Worm (Caenorhabditis elegans) whole organism, L2 larva: ENCODE measurements around the gene T07E3.2.

Source experiments
- C34F6.9 ChIP-seq: fragments of 150-350 bp; optimal IDR thresholded peaks from 2 replicates; lab custom pipeline; 2014; ENCODE audit warnings: missing biosample characterization, missing genetic modification characterization
- F13H6.1 ChIP-seq: sonication (generic microtip); optimal IDR thresholded peaks from 2 replicates; lab custom pipeline; 2016; ENCODE audit warnings: missing genetic modification characterization, missing compliant biosample characterization
- R02D3.7 ChIP-seq: fragments of 150-350 bp; optimal IDR thresholded peaks from 2 replicates; lab custom pipeline; 2014; ENCODE audit warnings: missing biosample characterization, missing genetic modification characterization
- Y55F3AM.14 ChIP-seq: fragments of 200-800 bp; sonication (Bioruptor generic); optimal IDR thresholded peaks from 2 replicates; lab custom pipeline; 2018; ENCODE audit warnings: mild to moderate bottlenecking, missing genetic modification characterization, missing compliant biosample characterization
- ZK546.5 ChIP-seq: sonication (generic microtip); optimal IDR thresholded peaks from 2 replicates; lab custom pipeline; 2017; ENCODE audit warnings: missing biosample characterization, missing genetic modification characterization
- alr-1 ChIP-seq: fragments of 150-350 bp; optimal IDR thresholded peaks from 2 replicates; lab custom pipeline; 2014; ENCODE audit warnings: missing biosample characterization, missing genetic modification characterization
- aly-2 ChIP-seq: fragments of 150-350 bp; optimal IDR thresholded peaks from 2 replicates; lab custom pipeline; 2014; ENCODE audit warnings: missing biosample characterization, missing genetic modification characterization
- ama-1 ChIP-seq: fragments of 150-350 bp; optimal IDR thresholded peaks from 2 replicates; lab custom pipeline; 2018; ENCODE audit warnings: inconsistent platforms
- blmp-1 ChIP-seq: sonication (generic microtip); optimal IDR thresholded peaks from 2 replicates; lab custom pipeline; 2017; ENCODE audit warnings: missing genetic modification characterization, mild to moderate bottlenecking, missing compliant biosample characterization, antibody characterized with exemption, moderate library complexity; ENCODE audit not compliant: insufficient read depth
- ceh-16 ChIP-seq: fragments of 150-350 bp; optimal IDR thresholded peaks from 2 replicates; lab custom pipeline; 2014; ENCODE audit warnings: missing biosample characterization, missing genetic modification characterization
- ceh-82 ChIP-seq: fragments of 150-350 bp; optimal IDR thresholded peaks from 2 replicates; lab custom pipeline; 2014; ENCODE audit warnings: missing biosample characterization, missing genetic modification characterization
- crh-2 ChIP-seq: sonication (generic microtip); optimal IDR thresholded peaks from 2 replicates; lab custom pipeline; 2017; ENCODE audit warnings: missing biosample characterization, missing genetic modification characterization
- dmd-4 ChIP-seq: sonication (generic microtip); optimal IDR thresholded peaks from 2 replicates; lab custom pipeline; 2017; ENCODE audit warnings: missing biosample characterization, missing genetic modification characterization
- egl-27 ChIP-seq: sonication (generic microtip); optimal IDR thresholded peaks from 3 replicates; lab custom pipeline; 2017; ENCODE audit warnings: missing biosample characterization, missing genetic modification reagents, missing genetic modification characterization
- elt-1 ChIP-seq: fragments of 150-350 bp; optimal IDR thresholded peaks from 2 replicates; lab custom pipeline; 2014; ENCODE audit warnings: missing biosample characterization, missing genetic modification characterization
- elt-3 ChIP-seq: sonication (generic microtip); optimal IDR thresholded peaks from 2 replicates; lab custom pipeline; 2017; ENCODE audit warnings: missing biosample characterization, missing genetic modification characterization
- fos-1 ChIP-seq: fragments of 150-350 bp; optimal IDR thresholded peaks from 2 replicates; lab custom pipeline; 2014; ENCODE audit warnings: missing biosample characterization, missing genetic modification characterization
- gmeb-1 ChIP-seq: fragments of 150-350 bp; optimal IDR thresholded peaks from 2 replicates; lab custom pipeline; 2014; ENCODE audit warnings: missing biosample characterization, missing genetic modification characterization
- lin-11 ChIP-seq: fragments of 150-350 bp; sonication (generic microtip); optimal IDR thresholded peaks from 2 replicates; lab custom pipeline; 2014; ENCODE audit warnings: missing biosample characterization, missing genetic modification characterization, inconsistent platforms, mixed read lengths
- lin-13 ChIP-seq: fragments of 150-350 bp; optimal IDR thresholded peaks from 2 replicates; lab custom pipeline; 2014; ENCODE audit warnings: missing biosample characterization, missing genetic modification reagents, missing genetic modification characterization
- lin-39 ChIP-seq: fragments of 150-350 bp; optimal IDR thresholded peaks from 2 replicates; lab custom pipeline; 2014; ENCODE audit warnings: missing biosample characterization, missing genetic modification reagents, missing genetic modification characterization
- lsy-2 ChIP-seq, 2 experiments: fragments of 150-350 bp in 1 of 2; sonication (generic microtip) in 1 of 2; optimal IDR thresholded peaks; 2 replicates each; lab custom pipeline; 2014 to 2017; ENCODE audit warnings: missing biosample characterization in 2 of 2, missing genetic modification characterization in 2 of 2
- mab-5 ChIP-seq: fragments of 150-350 bp; optimal IDR thresholded peaks from 2 replicates; lab custom pipeline; 2014; ENCODE audit warnings: missing biosample characterization, missing genetic modification characterization
- mbf-1 ChIP-seq: sonication (generic microtip); optimal IDR thresholded peaks from 2 replicates; lab custom pipeline; 2017; ENCODE audit warnings: missing biosample characterization, missing genetic modification characterization
- mdl-1 ChIP-seq, 2 experiments: fragments of 150-350 bp in 1 of 2; sonication (generic microtip) in 1 of 2; optimal IDR thresholded peaks; 2 replicates each; lab custom pipeline; 2017; ENCODE audit warnings: missing biosample characterization in 2 of 2, missing genetic modification characterization in 2 of 2
- nhr-10 ChIP-seq: sonication (generic microtip); optimal IDR thresholded peaks from 2 replicates; lab custom pipeline; 2017; ENCODE audit warnings: missing biosample characterization, missing genetic modification characterization
- nhr-11 ChIP-seq: fragments of 150-350 bp; optimal IDR thresholded peaks from 2 replicates; lab custom pipeline; 2014; ENCODE audit warnings: missing biosample characterization, missing genetic modification characterization
- nhr-12 ChIP-seq: fragments of 150-350 bp; optimal IDR thresholded peaks from 2 replicates; lab custom pipeline; 2014; ENCODE audit warnings: missing biosample characterization, missing genetic modification characterization
- nhr-129 ChIP-seq: fragments of 150-350 bp; optimal IDR thresholded peaks from 2 replicates; lab custom pipeline; 2014; ENCODE audit warnings: missing biosample characterization, missing genetic modification characterization
- nhr-21 ChIP-seq: fragments of 150-350 bp; optimal IDR thresholded peaks from 2 replicates; lab custom pipeline; 2014; ENCODE audit warnings: missing biosample characterization, missing genetic modification characterization
- nhr-23 ChIP-seq: fragments of 150-350 bp; optimal IDR thresholded peaks from 2 replicates; lab custom pipeline; 2014; ENCODE audit warnings: missing biosample characterization, missing genetic modification reagents, missing genetic modification characterization
- nhr-237 ChIP-seq: fragments of 150-350 bp; optimal IDR thresholded peaks from 2 replicates; lab custom pipeline; 2014; ENCODE audit warnings: missing biosample characterization, missing genetic modification characterization
- nhr-25 ChIP-seq: fragments of 150-350 bp; sonication (generic microtip); optimal IDR thresholded peaks from 3 replicates; lab custom pipeline; 2014; ENCODE audit warnings: missing biosample characterization, missing genetic modification characterization
- nhr-6 ChIP-seq: fragments of 150-350 bp; optimal IDR thresholded peaks from 2 replicates; lab custom pipeline; 2014; ENCODE audit warnings: missing biosample characterization, missing genetic modification characterization
- nhr-77 ChIP-seq: fragments of 150-350 bp; optimal IDR thresholded peaks from 2 replicates; lab custom pipeline; 2014; ENCODE audit warnings: missing biosample characterization, missing genetic modification characterization
- peb-1 ChIP-seq: fragments of 150-350 bp; optimal IDR thresholded peaks from 2 replicates; lab custom pipeline; 2014; ENCODE audit warnings: missing biosample characterization, missing genetic modification characterization
- sem-4 ChIP-seq: fragments of 150-350 bp; optimal IDR thresholded peaks from 2 replicates; lab custom pipeline; 2014; ENCODE audit warnings: missing biosample characterization, missing genetic modification reagents, missing genetic modification characterization
- skn-1 ChIP-seq: sonication (generic microtip); optimal IDR thresholded peaks from 2 replicates; lab custom pipeline; 2017; ENCODE audit warnings: missing biosample characterization, missing genetic modification characterization
- sma-3 ChIP-seq: sonication (generic microtip); optimal IDR thresholded peaks from 2 replicates; lab custom pipeline; 2016; ENCODE audit warnings: missing genetic modification reagents, missing genetic modification characterization, missing compliant biosample characterization
- sma-9 ChIP-seq, 2 experiments: fragments of 150-350 bp in 1 of 2; sonication (generic microtip) in 1 of 2; optimal IDR thresholded peaks; 2 replicates each; lab custom pipeline; 2014 to 2016; ENCODE audit warnings: missing genetic modification characterization in 2 of 2, mild to moderate bottlenecking in 1 of 2, missing biosample characterization in 1 of 2, missing compliant biosample characterization in 1 of 2, missing genetic modification reagents in 1 of 2, moderate library complexity in 1 of 2
- snpc-4 ChIP-seq: fragments of 150-350 bp; optimal IDR thresholded peaks from 2 replicates; lab custom pipeline; 2014; ENCODE audit warnings: missing biosample characterization, missing genetic modification characterization
- unc-39 ChIP-seq: fragments of 150-350 bp; optimal IDR thresholded peaks from 2 replicates; lab custom pipeline; 2014; ENCODE audit warnings: missing biosample characterization, missing genetic modification characterization
- unc-55 ChIP-seq: fragments of 150-350 bp; sonication (generic microtip); optimal IDR thresholded peaks from 3 replicates; lab custom pipeline; 2014; ENCODE audit warnings: missing biosample characterization, missing genetic modification reagents, missing genetic modification characterization
- unc-62 ChIP-seq: fragments of 150-350 bp; optimal IDR thresholded peaks from 2 replicates; lab custom pipeline; 2014; ENCODE audit warnings: missing biosample characterization, missing genetic modification reagents, missing genetic modification characterization
- zag-1 ChIP-seq: fragments of 150-350 bp; optimal IDR thresholded peaks from 2 replicates; lab custom pipeline; 2014; ENCODE audit warnings: missing biosample characterization, missing genetic modification characterization
- ztf-1 ChIP-seq: fragments of 200-800 bp; sonication (Bioruptor generic); conservative IDR thresholded peaks from 2 replicates; pipeline ENCODE4 v1.3.6; 2022; ENCODE audit warnings: missing genetic modification characterization, missing compliant biosample characterization
- ztf-11 ChIP-seq: sonication (generic microtip); optimal IDR thresholded peaks from 2 replicates; lab custom pipeline; 2017; ENCODE audit warnings: missing biosample characterization, missing genetic modification characterization
- ztf-4 ChIP-seq: fragments of 150-350 bp; optimal IDR thresholded peaks from 2 replicates; lab custom pipeline; 2014; ENCODE audit warnings: missing biosample characterization, missing genetic modification characterization

T07E3.2 gene

ce11 chrIII:6872534-6873150 lies 33.9 kb upstream of the T07E3.2 start, which contains the start of gene K04C2.3:
K04C2.3 (plus strand) TSS chrIII:6873089.
- TF ChIP-seq lsy-2 (tag; optimal IDR thresholded peaks at IDR 0.05; lab: Kevin White, UChicago) (peak in 1 of 2 experiments; percentile 10), ztf-11 (tag; lab: Kevin White, UChicago) (no peak), zag-1 (no peak), peb-1 (tag; lab: Kevin White, UChicago) (no peak), nhr-77 (tag; lab: Kevin White, UChicago) (no peak), skn-1 (no peak), nhr-21 (peak; percentile 11), sma-9 (GFP tag; optimal IDR thresholded peaks at IDR 0.05; lab: Kevin White, UChicago) (peak; percentile 70), sma-9 (tag; optimal IDR thresholded peaks at IDR 0.05; lab: Kevin White, UChicago) (no peak), nhr-11 (tag; lab: Kevin White, UChicago) (no peak), nhr-25 (tag; lab: Kevin White, UChicago) (peak; percentile 7), aly-2 (tag; lab: Kevin White, UChicago) (no peak), blmp-1 (tag; lab: Kevin White, UChicago) (peak; percentile 46), crh-2 (tag; lab: Kevin White, UChicago) (peak; percentile 29), lin-13 (GFP tag; lab: Kevin White, UChicago) (no peak), ztf-1 (GFP tag; lab: Robert Waterston, UW) (no peak), ceh-16 (tag; lab: Kevin White, UChicago) (no peak), lin-11 (tag; lab: Kevin White, UChicago) (no peak)
- TF ChIP-seq, all 48 proteins: peak for 6

DNA sequence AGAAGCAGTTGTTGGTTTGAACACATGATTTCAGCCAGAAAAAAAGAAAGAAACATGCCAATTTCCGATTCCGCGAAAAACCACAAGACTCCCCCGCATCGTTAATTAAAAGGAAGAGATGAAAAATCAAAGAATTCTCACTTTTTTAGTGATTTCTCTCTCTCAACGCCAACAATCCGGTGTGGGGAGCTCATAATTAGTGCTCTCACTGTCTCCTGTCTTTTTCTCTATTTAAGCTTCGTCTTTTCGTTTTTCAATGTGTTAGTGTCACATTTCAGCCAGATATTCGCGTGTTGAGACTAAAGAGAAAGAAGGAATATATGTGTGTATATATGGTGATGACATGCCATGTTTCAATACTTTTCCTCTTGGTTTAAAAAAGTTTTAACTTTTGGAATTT lies 32.8 kb upstream of the T07E3.2 start:
- TF ChIP-seq skn-1 (no peak), mbf-1 (tag; lab: Kevin White, UChicago) (no peak), nhr-237 (tag; lab: Kevin White, UChicago) (no peak), lin-11 (tag; lab: Kevin White, UChicago) (no peak), F13H6.1 (tag; lab: Kevin White, UChicago) (peak; percentile 38), C34F6.9 (tag; lab: Kevin White, UChicago) (no peak), elt-1 (tag; lab: Kevin White, UChicago) (no peak), gmeb-1 (tag; lab: Kevin White, UChicago) (no peak), nhr-21 (no peak), nhr-10 (no peak), Y55F3AM.14 (GFP tag; lab: Kevin White, UChicago) (no peak), peb-1 (tag; lab: Kevin White, UChicago) (no peak), lin-39 (tag; lab: Kevin White, UChicago) (no peak), ZK546.5 (tag; lab: Kevin White, UChicago) (no peak), sma-3 (no peak), R02D3.7 (no peak), ceh-16 (tag; lab: Kevin White, UChicago) (no peak), mdl-1 (tag; optimal IDR thresholded peaks at IDR 0.05; lab: Kevin White, UChicago) (no peak), nhr-11 (tag; lab: Kevin White, UChicago) (no peak), sma-9 (GFP tag; optimal IDR thresholded peaks at IDR 0.05; lab: Kevin White, UChicago) (peak; percentile 47), sma-9 (tag; optimal IDR thresholded peaks at IDR 0.05; lab: Kevin White, UChicago) (no peak), unc-62 (no peak), zag-1 (no peak), mab-5 (tag; lab: Kevin White, UChicago) (no peak), blmp-1 (tag; lab: Kevin White, UChicago) (no peak), sem-4 (no peak), lin-13 (GFP tag; lab: Kevin White, UChicago) (peak; percentile 68), crh-2 (tag; lab: Kevin White, UChicago) (no peak), ztf-11 (tag; lab: Kevin White, UChicago) (no peak), ztf-1 (GFP tag; lab: Robert Waterston, UW) (no peak), unc-39 (tag; lab: Kevin White, UChicago) (no peak), ceh-82 (no peak), snpc-4 (tag; lab: Kevin White, UChicago) (no peak), nhr-129 (tag; lab: Kevin White, UChicago) (peak; percentile 36), aly-2 (tag; lab: Kevin White, UChicago) (no peak), alr-1 (tag; lab: Kevin White, UChicago) (no peak), nhr-12 (tag; lab: Kevin White, UChicago) (no peak), ztf-4 (tag; lab: Kevin White, UChicago) (peak; percentile 24), ama-1 (peak; percentile 23), nhr-6 (tag; lab: Kevin White, UChicago) (peak; percentile 2), lsy-2 (tag; optimal IDR thresholded peaks at IDR 0.05; lab: Kevin White, UChicago) (peak in 1 of 2 experiments; percentile 59), nhr-23 (tag; lab: Kevin White, UChicago) (no peak), dmd-4 (tag; lab: Kevin White, UChicago) (no peak), fos-1 (tag; lab: Kevin White, UChicago) (no peak), unc-55 (GFP tag; lab: Kevin White, UChicago) (no peak), nhr-25 (tag; lab: Kevin White, UChicago) (no peak), nhr-77 (tag; lab: Kevin White, UChicago) (no peak), elt-3 (no peak), egl-27 (no peak)
